Worm (Caenorhabditis elegans): Measurements from ENCODE around the gene EGAP5.1.

Gene EGAP5.1

ce11 chrX:5117571-5117970 lies 45.3 kb upstream of the EGAP5.1 start:
- TF ChIP-seq efl-1 (GFP tag; optimal IDR thresholded peaks at IDR 0.05) (no peak), lin-35 (GFP tag; optimal IDR thresholded peaks at IDR 0.05) (peak in 1 of 3 experiments; percentile 62)

ce11 chrX:5119246-5119645 lies 43.6 kb upstream of the EGAP5.1 start:
- TF ChIP-seq ceh-40 (GFP tag; IDR thresholded peaks at IDR 0.05) (no peak), sea-2 (GFP tag; IDR thresholded peaks at IDR 0.05) (no peak), hmg-1.2 (GFP tag; IDR thresholded peaks at IDR 0.05) (peak; percentile 61; the same call in 1 of the 2 replicates), B0035.1 (tag; optimal IDR thresholded peaks at IDR 0.05) (no peak), lir-1 (GFP tag; conservative IDR thresholded peaks at IDR 0.05) (no peak), ztf-3 (GFP tag; optimal IDR thresholded peaks at IDR 0.05) (no peak), snpc-4 (GFP tag; optimal IDR thresholded peaks at IDR 0.05) (no peak), snpc-4 (tag; optimal IDR thresholded peaks at IDR 0.05) (no peak), bed-1 (GFP tag; IDR thresholded peaks at IDR 0.05) (0 out of 2 replicates have a peak, but pooled peaks have one; percentile 45), ztf-6 (GFP tag; IDR thresholded peaks at IDR 0.05) (no peak), ztf-28 (GFP tag; IDR thresholded peaks at IDR 0.05) (no peak), mel-28 (tag; optimal IDR thresholded peaks at IDR 0.05; ENCODE audit: borderline replicate concordance) (no peak), nhr-90 (tag; optimal IDR thresholded peaks at IDR 0.05) (peak; percentile 8), fkh-3 (tag; optimal IDR thresholded peaks at IDR 0.05) (no peak), C17E4.6 (GFP tag; IDR thresholded peaks at IDR 0.05) (no peak), ets-4 (GFP tag; optimal IDR thresholded peaks at IDR 0.05) (peak; percentile 16), cebp-1 (GFP tag; IDR thresholded peaks at IDR 0.05) (no peak), cebp-1 (tag; optimal IDR thresholded peaks at IDR 0.05) (peak; percentile 35), ceh-27 (GFP tag; optimal IDR thresholded peaks at IDR 0.05) (peak; percentile 12), dox-1 (GFP tag; IDR thresholded peaks at IDR 0.05) (peak; percentile 39; the same call in 1 of the 2 replicates), attf-5 (GFP tag; optimal IDR thresholded peaks at IDR 0.05) (peak; percentile 33), lin-26 (GFP tag; IDR thresholded peaks at IDR 0.05) (peak; percentile 64; the same call in 1 of the 2 replicates), B0336.3 (GFP tag; IDR thresholded peaks at IDR 0.05) (0 out of 2 replicates have a peak, but pooled peaks have one; percentile 31), sdz-38 (tag; optimal IDR thresholded peaks at IDR 0.05) (no peak), mcd-1 (GFP tag; IDR thresholded peaks at IDR 0.05) (peak; percentile 16; the same call in 1 of the 2 replicates), ceh-91 (GFP tag; IDR thresholded peaks at IDR 0.05) (no peak), gei-17 (GFP tag; optimal IDR thresholded peaks at IDR 0.05) (peak; percentile 16), T07F8.4 (tag; optimal IDR thresholded peaks at IDR 0.05) (no peak), lin-40 (tag; optimal IDR thresholded peaks at IDR 0.05) (peak; percentile 54), chd-7 (tag; optimal IDR thresholded peaks at IDR 0.05) (peak; percentile 24), ztf-26 (tag; optimal IDR thresholded peaks at IDR 0.05) (peak; percentile 72), nhr-179 (tag; optimal IDR thresholded peaks at IDR 0.05) (no peak), zfh-2 (GFP tag; conservative IDR thresholded peaks at IDR 0.05) (peak; percentile 71), nhr-80 (tag; optimal IDR thresholded peaks at IDR 0.05) (peak; percentile 49)

- TF ChIP-seq hmg-1.2 (GFP tag; IDR thresholded peaks at IDR 0.05), result no peak
- TF ChIP-seq F22D6.2 (tag; optimal IDR thresholded peaks at IDR 0.05), result no peak
- no peak for TF ChIP-seq lsy-27 (tag; optimal IDR thresholded peaks at IDR 0.05; ENCODE audit: borderline replicate concordance, insufficient read depth)
- TF ChIP-seq Y53F4B.3 (GFP tag; IDR thresholded peaks at IDR 0.05), result no peak
- TF ChIP-seq bed-1 (GFP tag; IDR thresholded peaks at IDR 0.05), result no peak
- no peak for TF ChIP-seq athp-1 (tag; optimal IDR thresholded peaks at IDR 0.05)
- no peak for TF ChIP-seq nfya-1 (tag; optimal IDR thresholded peaks at IDR 0.05; ENCODE audit: borderline replicate concordance, insufficient read depth)
- TF ChIP-seq B0019.2 (GFP tag; conservative IDR thresholded peaks at IDR 0.05), result no peak
These were observed 43.2 kb upstream of the EGAP5.1 start for ce11 chrX:5119686-5120085.
